Fruit fly (Drosophila melanogaster) whole organism, prepupa: ENCODE measurements around the gene Nepl3.

Source experiments
- CG10669 ChIP-seq: fragments of 200-800 bp; sonication (Bioruptor generic); optimal IDR thresholded peaks from 3 replicates; lab custom pipeline; 2018; ENCODE audit warnings: missing biosample characterization, mild to moderate bottlenecking, missing genetic modification characterization, moderate library complexity
- CG31627 ChIP-seq: fragments of 200-800 bp; sonication (Bioruptor generic); optimal IDR thresholded peaks from 3 replicates; lab custom pipeline; 2016; ENCODE audit warnings: missing biosample characterization, missing genetic modification characterization
- CG34406 ChIP-seq: fragments of 200-800 bp; sonication (Bioruptor generic); optimal IDR thresholded peaks from 3 replicates; lab custom pipeline; 2016; ENCODE audit warnings: missing biosample characterization, missing genetic modification characterization
- CG8632 ChIP-seq: fragments of 200-800 bp; sonication (Bioruptor generic); optimal IDR thresholded peaks from 3 replicates; lab custom pipeline; 2016; ENCODE audit warnings: missing biosample characterization, missing genetic modification characterization
- Eip78C ChIP-seq: fragments of 200-800 bp; sonication (Bioruptor generic); peaks from one replicate; lab custom pipeline; 2016; ENCODE audit warnings: missing biosample characterization, missing genetic modification characterization
- Eip93F ChIP-seq: fragments of 200-800 bp; sonication (Bioruptor generic); optimal IDR thresholded peaks from 2 replicates; lab custom pipeline; 2016; ENCODE audit warnings: missing biosample characterization, mild to moderate bottlenecking, missing genetic modification characterization
- OdsH ChIP-seq: fragments of 200-800 bp; sonication (Bioruptor generic); optimal IDR thresholded peaks from 3 replicates; lab custom pipeline; 2016; ENCODE audit warnings: missing biosample characterization, missing genetic modification characterization
- Smox ChIP-seq: fragments of 200-800 bp; sonication (Bioruptor generic); optimal IDR thresholded peaks from 3 replicates; lab custom pipeline; 2016; ENCODE audit warnings: missing biosample characterization, missing genetic modification characterization
- Sox15 ChIP-seq: fragments of 200-800 bp; sonication (Bioruptor generic); optimal IDR thresholded peaks from 3 replicates; lab custom pipeline; 2016; ENCODE audit warnings: missing biosample characterization, missing genetic modification characterization
- achi ChIP-seq: fragments of 200-800 bp; sonication (Bioruptor generic); optimal IDR thresholded peaks from 3 replicates; lab custom pipeline; 2016; ENCODE audit warnings: missing biosample characterization, missing genetic modification characterization
- acj6 ChIP-seq: fragments of 200-800 bp; sonication (Bioruptor generic); optimal IDR thresholded peaks from 3 replicates; lab custom pipeline; 2016; ENCODE audit warnings: missing biosample characterization, missing genetic modification characterization
- dsx ChIP-seq: fragments of 200-800 bp; optimal IDR thresholded peaks from 3 replicates; lab custom pipeline; 2019; ENCODE audit warnings: missing biosample characterization, mild to moderate bottlenecking, missing genetic modification characterization, moderate library complexity; ENCODE audit not compliant: poor library complexity, severe bottlenecking
- eg ChIP-seq: fragments of 200-800 bp; sonication (Bioruptor generic); IDR thresholded peaks from 3 replicates; pipeline ENCODE4 v1.3.6; 2022; ENCODE audit warnings: missing biosample characterization, missing genetic modification characterization
- pdm3 ChIP-seq: fragments of 200-800 bp; sonication (Bioruptor generic); optimal IDR thresholded peaks from 3 replicates; lab custom pipeline; 2016; ENCODE audit warnings: missing biosample characterization, missing genetic modification characterization

- no peak for TF ChIP-seq Eip78C
- no peak for TF ChIP-seq achi
- TF ChIP-seq CG10669 (GFP tag; lab: Kevin White, UChicago), result no peak
- TF ChIP-seq CG31627 (GFP tag; lab: Kevin White, UChicago), result no peak
- TF ChIP-seq Eip93F, result no peak
- no peak for TF ChIP-seq CG8632 (GFP tag; lab: Kevin White, UChicago)
- TF ChIP-seq pdm3 (GFP tag; lab: Kevin White, UChicago), result no peak
- no peak for TF ChIP-seq Smox
- no peak for TF ChIP-seq OdsH
- no peak for TF ChIP-seq acj6 (GFP tag; lab: Kevin White, UChicago)
- no peak for TF ChIP-seq dsx
- no peak for TF ChIP-seq CG34406 (GFP tag; lab: Kevin White, UChicago)
- no peak for TF ChIP-seq eg (GFP tag; lab: Robert Waterston, UW)
- TF ChIP-seq Sox15 (GFP tag; lab: Kevin White, UChicago), result no peak
These were observed 45.7 kb upstream of the Nepl3 start for dm6 chr2L:5103733-5104132.
